Fruit fly (Drosophila melanogaster) whole organism: ENCODE results near the gene CG6106.

Experiments used
- CG8478 ChIP-seq: fragments of >200 bp; optimal IDR thresholded peaks from 2 replicates; lab custom pipeline; 2018; ENCODE audit warnings: inconsistent platforms
- Dll ChIP-seq: fragments of >200 bp; optimal IDR thresholded peaks from 2 replicates; lab custom pipeline; 2017
- EcR ChIP-seq, 2 experiments: fragments of >200 bp; optimal IDR thresholded peaks; 2 replicates each; lab custom pipeline; 2017; ENCODE audit warnings: missing biosample characterization in 2 of 2, missing genetic modification characterization in 2 of 2, missing genetic modification reagents in 2 of 2
- pan ChIP-seq: fragments of >200 bp; optimal IDR thresholded peaks from 2 replicates; lab custom pipeline; 2017
- psq ChIP-seq: fragments of >200 bp; optimal IDR thresholded peaks from 2 replicates; lab custom pipeline; 2017
- usp ChIP-seq: fragments of >200 bp; optimal IDR thresholded peaks from 2 replicates; lab custom pipeline; 2017; ENCODE audit warnings: missing biosample characterization, missing genetic modification characterization, mixed read lengths

DNA sequence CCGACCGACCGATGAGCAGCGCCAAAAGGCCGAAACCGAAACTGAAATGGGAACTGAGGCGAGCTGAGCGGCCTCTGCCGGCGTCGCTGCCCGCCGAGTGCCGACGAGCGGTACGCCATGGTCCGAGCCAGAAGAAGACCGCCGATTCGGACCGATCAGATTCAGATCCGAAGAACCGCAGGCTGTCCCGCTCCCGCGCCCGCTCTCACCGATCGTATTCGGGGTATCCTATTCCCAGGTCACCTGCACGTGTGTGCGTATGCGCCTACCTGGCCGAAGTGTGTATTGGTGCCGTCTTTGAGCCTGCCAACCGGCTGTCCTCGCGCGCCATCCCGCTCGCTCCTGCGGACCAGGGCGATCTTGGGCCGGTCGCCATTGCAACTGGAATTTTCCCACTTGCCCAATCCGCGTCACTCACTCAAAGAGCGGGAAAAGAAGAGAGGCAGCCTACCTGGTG, 49.4 kb upstream of the CG6106 start, which contains the start of gene upd1:
- no peak for TF ChIP-seq pan (lab: Kevin White, UChicago)
- no peak for TF ChIP-seq psq
- no peak for TF ChIP-seq EcR (GFP tag; optimal IDR thresholded peaks at IDR 0.05; lab: Kevin White, UChicago)
- no peak for TF ChIP-seq usp (GFP tag; lab: Kevin White, UChicago)
- TF ChIP-seq CG8478, result no peak
- no peak for TF ChIP-seq Dll (lab: Kevin White, UChicago)
